Fruit fly (Drosophila melanogaster) whole organism: ENCODE measurements around the gene MetRS-m.

ENCODE experiments used
- CG8478 ChIP-seq: fragments of >200 bp; optimal IDR thresholded peaks from 2 replicates; lab custom pipeline; 2018; ENCODE audit warnings: inconsistent platforms
- Dll ChIP-seq: fragments of >200 bp; optimal IDR thresholded peaks from 2 replicates; lab custom pipeline; 2017
- EcR ChIP-seq, 2 experiments: fragments of >200 bp; optimal IDR thresholded peaks; 2 replicates each; lab custom pipeline; 2017; ENCODE audit warnings: missing biosample characterization in 2 of 2, missing genetic modification characterization in 2 of 2, missing genetic modification reagents in 2 of 2
- pan ChIP-seq: fragments of >200 bp; optimal IDR thresholded peaks from 2 replicates; lab custom pipeline; 2017

DNA sequence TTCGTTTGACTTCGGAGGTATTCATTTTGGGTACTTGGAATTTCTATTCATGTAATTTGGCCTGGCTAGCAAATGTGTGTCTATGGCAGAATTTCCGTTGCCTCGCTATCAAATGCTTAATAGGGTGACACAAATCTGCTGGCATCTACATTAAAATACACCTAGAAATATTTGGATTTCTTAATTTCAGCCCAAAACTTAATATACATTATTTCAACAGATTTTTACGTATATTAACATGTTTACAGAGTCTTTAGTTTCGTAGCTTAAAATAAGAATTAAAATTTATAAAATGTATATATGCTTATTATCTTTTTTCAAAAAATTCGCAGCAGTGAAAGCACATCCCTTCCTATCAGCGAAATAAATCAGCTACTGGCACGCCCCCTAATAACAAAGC, 30.7 kb downstream of the MetRS-m start, which contains the start of gene CG9624:
- TF ChIP-seq CG8478 (lab: Kevin White, UChicago) (no peak), EcR (GFP tag; optimal IDR thresholded peaks at IDR 0.05; lab: Kevin White, UChicago) (no peak), Dll (lab: Kevin White, UChicago) (no peak), pan (lab: Kevin White, UChicago) (no peak)
